Fruit fly (Drosophila melanogaster) whole organism, embryonic: Measurements from ENCODE around the gene CG13124.

Source experiments
- Atf3 ChIP-seq: fragments of 200-800 bp; sonication (Bioruptor generic); optimal IDR thresholded peaks from 3 replicates; lab custom pipeline; 2016; ENCODE audit warnings: missing biosample characterization, missing genetic modification characterization
- Atf6 ChIP-seq: fragments of 200-800 bp; sonication (Bioruptor generic); IDR thresholded peaks from 2 replicates; pipeline ENCODE4 v1.3.6; 2022; ENCODE audit warnings: missing biosample characterization, missing genetic modification characterization
- Bteb2 ChIP-seq: fragments of 200-800 bp; sonication (Bioruptor generic); optimal IDR thresholded peaks from 2 replicates; lab custom pipeline; 2016; ENCODE audit warnings: missing biosample characterization, missing genetic modification characterization
- CG10147 ChIP-seq: fragments of 200-800 bp; sonication (Bioruptor generic); optimal IDR thresholded peaks from 2 replicates; lab custom pipeline; 2019; ENCODE audit warnings: missing biosample characterization, mild to moderate bottlenecking, missing genetic modification characterization, moderate library complexity
- CG10321 ChIP-seq: fragments of 200-800 bp; sonication (Bioruptor generic); IDR thresholded peaks from 2 replicates; pipeline ENCODE4 v1.3.6; 2022; ENCODE audit warnings: missing biosample characterization, missing genetic modification characterization
- CG10543 ChIP-seq: fragments of 200-800 bp; sonication (Bioruptor generic); optimal IDR thresholded peaks from 3 replicates; lab custom pipeline; 2017; ENCODE audit warnings: missing biosample characterization, mild to moderate bottlenecking, missing genetic modification characterization, moderate library complexity
- CG11695 ChIP-seq: fragments of 200-800 bp; sonication (Bioruptor generic); IDR thresholded peaks from 3 replicates; pipeline ENCODE4 v1.3.6; 2022; ENCODE audit warnings: missing biosample characterization, missing genetic modification characterization
- CG12155 ChIP-seq: fragments of 200-800 bp; sonication (Bioruptor generic); optimal IDR thresholded peaks from 3 replicates; lab custom pipeline; 2016; ENCODE audit warnings: missing biosample characterization, missing genetic modification characterization
- CG13123 ChIP-seq: fragments of 200-800 bp; sonication (Bioruptor generic); optimal IDR thresholded peaks from 2 replicates; lab custom pipeline; 2016; ENCODE audit warnings: missing biosample characterization, missing genetic modification characterization
- CG14050 ChIP-seq: fragments of 200-800 bp; sonication (Bioruptor generic); IDR thresholded peaks from 3 replicates; pipeline ENCODE4 v1.3.6; 2022; ENCODE audit warnings: missing biosample characterization, missing genetic modification characterization
- CG1529 ChIP-seq: fragments of 200-800 bp; sonication (Bioruptor generic); optimal IDR thresholded peaks from 3 replicates; lab custom pipeline; 2018; ENCODE audit warnings: missing biosample characterization, missing genetic modification characterization
- CG17385 ChIP-seq: fragments of 200-800 bp; sonication (Bioruptor generic); optimal IDR thresholded peaks from 3 replicates; lab custom pipeline; 2018; ENCODE audit warnings: missing biosample characterization, mild to moderate bottlenecking, missing genetic modification characterization
- CG18262 ChIP-seq: fragments of 200-800 bp; optimal IDR thresholded peaks from 3 replicates; lab custom pipeline; 2019; ENCODE audit warnings: missing biosample characterization, mild to moderate bottlenecking, missing genetic modification characterization, moderate library complexity
- CG18764 ChIP-seq: fragments of 200-800 bp; sonication (Bioruptor generic); optimal IDR thresholded peaks from 3 replicates; lab custom pipeline; 2016; ENCODE audit warnings: missing biosample characterization, missing genetic modification characterization
- CG30431 ChIP-seq: fragments of 200-800 bp; sonication (Bioruptor generic); optimal IDR thresholded peaks from 2 replicates; lab custom pipeline; 2017; ENCODE audit warnings: missing biosample characterization, missing genetic modification characterization
- CG3163 ChIP-seq: fragments of 200-800 bp; sonication (Bioruptor generic); optimal IDR thresholded peaks from 3 replicates; lab custom pipeline; 2016; ENCODE audit warnings: missing biosample characterization, missing genetic modification characterization
- CG3838 ChIP-seq: fragments of 200-800 bp; sonication (Bioruptor generic); optimal IDR thresholded peaks from 3 replicates; lab custom pipeline; 2016; ENCODE audit warnings: missing biosample characterization, missing genetic modification characterization
- CG4404 ChIP-seq: fragments of 200-800 bp; sonication (Bioruptor generic); IDR thresholded peaks from 2 replicates; pipeline ENCODE4 v1.3.6; 2022; ENCODE audit warnings: missing biosample characterization, missing genetic modification characterization
- CG6791 ChIP-seq: fragments of 200-800 bp; sonication (Bioruptor generic); IDR thresholded peaks from 3 replicates; pipeline ENCODE4 v1.3.6; 2022; ENCODE audit warnings: missing biosample characterization, missing genetic modification characterization; ENCODE audit not compliant: partially characterized antibody
- CG6813 ChIP-seq: fragments of 200-800 bp; sonication (Bioruptor generic); optimal IDR thresholded peaks from 2 replicates; lab custom pipeline; 2017; ENCODE audit warnings: missing biosample characterization, missing genetic modification characterization, mild to moderate bottlenecking, moderate library complexity, missing genetic modification reagents
- CG7556 ChIP-seq: fragments of 200-800 bp; sonication (Bioruptor generic); optimal IDR thresholded peaks from 2 replicates; lab custom pipeline; 2017; ENCODE audit warnings: missing biosample characterization, mild to moderate bottlenecking, missing genetic modification characterization
- CG7928 ChIP-seq: fragments of 200-800 bp; sonication (Bioruptor generic); optimal IDR thresholded peaks from 2 replicates; lab custom pipeline; 2017; ENCODE audit warnings: missing biosample characterization, mild to moderate bottlenecking, missing genetic modification characterization
- CG8089 ChIP-seq: fragments of 200-800 bp; sonication (Bioruptor generic); optimal IDR thresholded peaks from 3 replicates; lab custom pipeline; 2016; ENCODE audit warnings: missing biosample characterization, missing genetic modification characterization
- CG8388 ChIP-seq: fragments of 200-800 bp; sonication (Bioruptor generic); optimal IDR thresholded peaks from 2 replicates; lab custom pipeline; 2019; ENCODE audit warnings: missing biosample characterization, mild to moderate bottlenecking, missing genetic modification characterization, moderate library complexity
- CG8944 ChIP-seq: fragments of 200-800 bp; sonication (Bioruptor generic); optimal IDR thresholded peaks from 3 replicates; lab custom pipeline; 2016; ENCODE audit warnings: missing biosample characterization, missing genetic modification characterization
- CG9727 ChIP-seq: fragments of 200-800 bp; sonication (Bioruptor generic); optimal IDR thresholded peaks from 3 replicates; lab custom pipeline; 2017; ENCODE audit warnings: missing biosample characterization, mild to moderate bottlenecking, missing genetic modification characterization
- CG9876 ChIP-seq: fragments of 200-800 bp; sonication (Bioruptor generic); optimal IDR thresholded peaks from 2 replicates; lab custom pipeline; 2016; ENCODE audit warnings: missing biosample characterization, missing genetic modification characterization
- Fer3 ChIP-seq: fragments of 200-800 bp; sonication (Bioruptor generic); optimal IDR thresholded peaks from 2 replicates; lab custom pipeline; 2018; ENCODE audit warnings: missing biosample characterization, mild to moderate bottlenecking, missing genetic modification characterization, moderate library complexity
- H15 ChIP-seq: fragments of 200-800 bp; sonication (Bioruptor generic); IDR thresholded peaks from 3 replicates; pipeline ENCODE4 v1.3.6; 2022; ENCODE audit warnings: missing biosample characterization, missing genetic modification characterization
- HLH4C ChIP-seq: fragments of 200-800 bp; sonication (Bioruptor generic); IDR thresholded peaks from 3 replicates; pipeline ENCODE4 v1.3.6; 2022; ENCODE audit warnings: missing biosample characterization, missing genetic modification characterization; ENCODE audit not compliant: partially characterized antibody
- HmgD ChIP-seq: fragments of 200-800 bp; sonication (Bioruptor generic); optimal IDR thresholded peaks from 3 replicates; lab custom pipeline; 2016; ENCODE audit warnings: missing biosample characterization, missing genetic modification characterization
- HmgZ ChIP-seq: fragments of 200-800 bp; sonication (Bioruptor generic); optimal IDR thresholded peaks from 2 replicates; lab custom pipeline; 2018; ENCODE audit warnings: missing biosample characterization, mild to moderate bottlenecking, missing genetic modification characterization
- Max ChIP-seq: fragments of 200-800 bp; sonication (Bioruptor generic); optimal IDR thresholded peaks from 2 replicates; lab custom pipeline; 2016; ENCODE audit warnings: missing biosample characterization, mild to moderate bottlenecking, missing genetic modification characterization
- NC2β ChIP-seq: fragments of 200-800 bp; sonication (Bioruptor generic); optimal IDR thresholded peaks from 2 replicates; lab custom pipeline; 2016; ENCODE audit warnings: missing biosample characterization, missing genetic modification characterization
- NFAT ChIP-seq: fragments of 200-800 bp; sonication (Bioruptor generic); IDR thresholded peaks from 2 replicates; pipeline ENCODE4 v1.3.6; 2022; ENCODE audit warnings: missing biosample characterization, missing genetic modification characterization
- Neu2 ChIP-seq: fragments of 200-800 bp; sonication (Bioruptor generic); optimal IDR thresholded peaks from 3 replicates; lab custom pipeline; 2016; ENCODE audit warnings: missing biosample characterization, missing genetic modification characterization, borderline replicate concordance
- Ravus ChIP-seq: fragments of 200-800 bp; sonication (Bioruptor generic); IDR thresholded peaks from 2 replicates; pipeline ENCODE4 v1.3.6; 2022; ENCODE audit warnings: missing biosample characterization, missing genetic modification characterization
- al ChIP-seq: fragments of 200-800 bp; sonication (Bioruptor generic); IDR thresholded peaks from 2 replicates; pipeline ENCODE4 v1.3.6; 2022; ENCODE audit warnings: missing biosample characterization, missing genetic modification characterization
- amos ChIP-seq: fragments of 200-800 bp; sonication (Bioruptor generic); IDR thresholded peaks from 2 replicates; pipeline ENCODE4 v1.3.6; 2022; ENCODE audit warnings: missing biosample characterization, missing genetic modification characterization; ENCODE audit not compliant: partially characterized antibody
- cas ChIP-seq: fragments of 200-800 bp; sonication (Bioruptor generic); IDR thresholded peaks from 2 replicates; pipeline ENCODE4 v1.3.6; 2022; ENCODE audit warnings: missing biosample characterization, missing genetic modification characterization
- fd102C ChIP-seq: fragments of 200-800 bp; sonication (Bioruptor generic); optimal IDR thresholded peaks from 2 replicates; lab custom pipeline; 2018; ENCODE audit warnings: missing biosample characterization, mild to moderate bottlenecking, missing genetic modification characterization, moderate library complexity
- inv ChIP-seq: fragments of 200-800 bp; sonication (Bioruptor generic); IDR thresholded peaks from 2 replicates; pipeline ENCODE4 v1.3.6; 2022; ENCODE audit warnings: missing biosample characterization, missing genetic modification characterization; ENCODE audit not compliant: partially characterized antibody
- jing ChIP-seq: fragments of 200-800 bp; sonication (Bioruptor generic); optimal IDR thresholded peaks from 2 replicates; lab custom pipeline; 2018; ENCODE audit warnings: missing biosample characterization, mild to moderate bottlenecking, missing genetic modification characterization
- onecut ChIP-seq: fragments of 200-800 bp; sonication (Bioruptor generic); IDR thresholded peaks from 2 replicates; pipeline ENCODE4 v1.3.6; 2022; ENCODE audit warnings: missing biosample characterization, missing genetic modification characterization
- sens ChIP-seq: fragments of 200-800 bp; sonication (Bioruptor generic); peaks from one replicate; lab custom pipeline; 2016; ENCODE audit warnings: missing biosample characterization, missing genetic modification characterization
- sim ChIP-seq: fragments of 200-800 bp; sonication (Bioruptor generic); IDR thresholded peaks from 2 replicates; pipeline ENCODE4 v1.3.6; 2022; ENCODE audit warnings: missing biosample characterization, missing genetic modification characterization
- slp2 ChIP-seq: fragments of 200-800 bp; sonication (Bioruptor generic); optimal IDR thresholded peaks from 2 replicates; lab custom pipeline; 2016; ENCODE audit warnings: missing biosample characterization, missing genetic modification characterization
- z ChIP-seq: fragments of 200-800 bp; sonication (Bioruptor generic); IDR thresholded peaks from 3 replicates; pipeline ENCODE4 v1.3.6; 2022; ENCODE audit warnings: missing biosample characterization, missing genetic modification characterization
- zen ChIP-seq: fragments of 200-800 bp; sonication (Bioruptor generic); optimal IDR thresholded peaks from 3 replicates; lab custom pipeline; 2018; ENCODE audit warnings: missing biosample characterization, mild to moderate bottlenecking, missing genetic modification characterization, moderate library complexity

The CG13124 gene

dm6 chr2L:9918020-9918959 is 9.9 kb upstream of the CG13124 start, which contains the start of the genes CG5885 and CG4598 (continued):
- peak; percentile 58 for TF ChIP-seq inv
- TF ChIP-seq CG1529 (GFP tag; lab: Kevin White, UChicago) = peak; percentile 49
- TF ChIP-seq Bteb2 (GFP tag; lab: Kevin White, UChicago) = peak; percentile 15
- peak; percentile 9 for TF ChIP-seq CG8944 (GFP tag; lab: Kevin White, UChicago)
- no peak for TF ChIP-seq CG9876 (GFP tag; lab: Kevin White, UChicago)
- peak; percentile 66; the same call in 2 of the 3 replicates for TF ChIP-seq CG11695
- TF ChIP-seq CG10321 (GFP tag; lab: Robert Waterston, UW) = no peak
- TF ChIP-seq cas = no peak
- TF ChIP-seq NC2β (GFP tag; lab: Kevin White, UChicago) = peak; percentile 44
- TF ChIP-seq CG30431 (GFP tag; lab: Kevin White, UChicago) = peak; percentile 15
- peak; percentile 98 for TF ChIP-seq CG7928 (GFP tag; lab: Kevin White, UChicago)
- TF ChIP-seq CG3838 (GFP tag; lab: Kevin White, UChicago) = peak; percentile 57
- no peak for TF ChIP-seq CG3163 (GFP tag; lab: Kevin White, UChicago)
- peak; percentile 73 for TF ChIP-seq CG10543 (GFP tag; lab: Kevin White, UChicago)
- TF ChIP-seq CG7556 (GFP tag; lab: Kevin White, UChicago) = peak; percentile 71
- no peak; the same call in 1 of the 3 replicates for TF ChIP-seq CG14050 (GFP tag; lab: Robert Waterston, UW)
- TF ChIP-seq Ravus (GFP tag; lab: Robert Waterston, UW) = peak; percentile 31
- TF ChIP-seq sim = no peak; the same call in 1 of the 2 replicates
- TF ChIP-seq onecut (GFP tag; lab: Robert Waterston, UW) = peak; percentile 55; the same call in 1 of the 2 replicates
- TF ChIP-seq CG6813 (GFP tag; lab: Kevin White, UChicago) = peak; percentile 23
- TF ChIP-seq HmgZ (tag; lab: Kevin White, UChicago) = peak; percentile 55
- peak; percentile 78 for TF ChIP-seq CG6791
- peak; percentile 50 for TF ChIP-seq NFAT (GFP tag; lab: Robert Waterston, UW)
- TF ChIP-seq al = peak; percentile 53
- peak; percentile 50 for TF ChIP-seq jing (GFP tag; lab: Kevin White, UChicago)
- TF ChIP-seq sens (GFP tag; lab: Kevin White, UChicago) = peak; percentile 89
- TF ChIP-seq Max (GFP tag; lab: Kevin White, UChicago) = no peak
- TF ChIP-seq H15 (GFP tag; lab: Robert Waterston, UW) = peak; percentile 41; the same call in 2 of the 3 replicates
- no peak for TF ChIP-seq z (GFP tag; lab: Robert Waterston, UW)
- TF ChIP-seq amos (GFP tag; lab: Robert Waterston, UW) = peak; percentile 85
- no peak for TF ChIP-seq fd102C (GFP tag; lab: Kevin White, UChicago)
- peak; percentile 26 for TF ChIP-seq CG13123 (GFP tag; lab: Kevin White, UChicago)
- peak; percentile 57 for TF ChIP-seq CG9727 (GFP tag; lab: Kevin White, UChicago)
- peak; percentile 68 for TF ChIP-seq CG8388
- no peak for TF ChIP-seq Neu2
- no peak for TF ChIP-seq slp2 (GFP tag; lab: Kevin White, UChicago)
- peak; percentile 7 for TF ChIP-seq zen (tag; lab: Kevin White, UChicago)
- peak; percentile 67; the same call in 1 of the 2 replicates for TF ChIP-seq Atf6 (GFP tag; lab: Robert Waterston, UW)
- TF ChIP-seq CG17385 (GFP tag; lab: Kevin White, UChicago) = peak; percentile 64
- peak; percentile 82 for TF ChIP-seq HLH4C
- TF ChIP-seq CG18764 (GFP tag; lab: Kevin White, UChicago) = peak; percentile 71
- TF ChIP-seq CG12155 (GFP tag; lab: Kevin White, UChicago) = peak; percentile 69
- peak; percentile 70 for TF ChIP-seq CG18262 (tag; lab: Kevin White, UChicago)
- TF ChIP-seq CG8089 (GFP tag; lab: Kevin White, UChicago) = no peak
- TF ChIP-seq HmgD (GFP tag; lab: Kevin White, UChicago) = no peak
- peak; percentile 59 for TF ChIP-seq Fer3
- TF ChIP-seq Atf3 (GFP tag; lab: Kevin White, UChicago) = peak; percentile 27
- no peak for TF ChIP-seq CG4404
- TF ChIP-seq CG10147 (GFP tag; lab: Kevin White, UChicago) = peak; percentile 25
